Worm (Caenorhabditis elegans): ENCODE data around the gene W10G11.1.

ce11 chrII:3540151-3540550 is 20.3 kb downstream of the W10G11.1 start:
- TF ChIP-seq lin-39 (tag; optimal IDR thresholded peaks at IDR 0.05) (no peak), ztf-11 (tag; optimal IDR thresholded peaks at IDR 0.05) (no peak), nhr-28 (tag; optimal IDR thresholded peaks at IDR 0.05) (no peak), nhr-11 (tag; optimal IDR thresholded peaks at IDR 0.05) (no peak), unc-62 (GFP tag; optimal IDR thresholded peaks at IDR 0.05) (no peak), snpc-4 (tag; optimal IDR thresholded peaks at IDR 0.05) (no peak), ceh-82 (tag; optimal IDR thresholded peaks at IDR 0.05) (no peak), nhr-76 (tag; optimal IDR thresholded peaks at IDR 0.05) (no peak)

All from whole organism, L1 larva.